Fruit fly (Drosophila melanogaster): ENCODE data around the gene jet.

jet gene

dm6 chr2L:4942257-4942792 lies 7.3 kb downstream of the jet start, which contains the start of gene synr:
Gene synr, plus strand, starts transcription at chr2L:4942742.
- TF ChIP-seq usp (GFP tag; optimal IDR thresholded peaks at IDR 0.05): no peak
- no peak for TF ChIP-seq CG8478 (optimal IDR thresholded peaks at IDR 0.05)
- TF ChIP-seq Dll (optimal IDR thresholded peaks at IDR 0.05): no peak
- TF ChIP-seq pan (optimal IDR thresholded peaks at IDR 0.05): no peak
- no peak for TF ChIP-seq EcR (GFP tag; optimal IDR thresholded peaks at IDR 0.05)

- TF ChIP-seq pan (optimal IDR thresholded peaks at IDR 0.05): no peak
- TF ChIP-seq usp (GFP tag; optimal IDR thresholded peaks at IDR 0.05): no peak
- no peak for TF ChIP-seq EcR (GFP tag; optimal IDR thresholded peaks at IDR 0.05)
- no peak for TF ChIP-seq psq (optimal IDR thresholded peaks at IDR 0.05)
- TF ChIP-seq Dll (optimal IDR thresholded peaks at IDR 0.05): no peak
- TF ChIP-seq CG8478 (optimal IDR thresholded peaks at IDR 0.05): no peak
These were observed 12.5 kb downstream of the jet start, which contains the start of gene Sgs1 for dm6 chr2L:4937060-4937459. Gene Sgs1, plus strand, starts transcription at chr2L:4937409.

- no peak for TF ChIP-seq pan (optimal IDR thresholded peaks at IDR 0.05)
- no peak for TF ChIP-seq Dll (optimal IDR thresholded peaks at IDR 0.05)
- TF ChIP-seq CG8478 (optimal IDR thresholded peaks at IDR 0.05): no peak
- no peak for TF ChIP-seq EcR (GFP tag; optimal IDR thresholded peaks at IDR 0.05)
- TF ChIP-seq usp (GFP tag; optimal IDR thresholded peaks at IDR 0.05): no peak
- no peak for TF ChIP-seq psq (optimal IDR thresholded peaks at IDR 0.05)
These were observed 13.2 kb downstream of the jet start, which contains the start of gene hoe2 for dm6 chr2L:4936325-4936869. Gene hoe2, minus strand, starts transcription at chr2L:4936450.

- TF ChIP-seq pan (optimal IDR thresholded peaks at IDR 0.05): no peak
- TF ChIP-seq usp (GFP tag; optimal IDR thresholded peaks at IDR 0.05): no peak
These were observed 17.3 kb downstream of the jet start, which contains the start of gene hoe1 for dm6 chr2L:4932284-4932683. Gene hoe1, minus strand, starts transcription at chr2L:4932384.

dm6 chr2L:4930541-4930940 lies 19.0 kb downstream of the jet start:
- TF ChIP-seq psq (optimal IDR thresholded peaks at IDR 0.05): no peak
- TF ChIP-seq usp (GFP tag; optimal IDR thresholded peaks at IDR 0.05): no peak
- no peak for TF ChIP-seq Dll (optimal IDR thresholded peaks at IDR 0.05)
- no peak for TF ChIP-seq EcR (GFP tag; optimal IDR thresholded peaks at IDR 0.05)
- no peak for TF ChIP-seq pan (optimal IDR thresholded peaks at IDR 0.05)
- no peak for TF ChIP-seq CG8478 (optimal IDR thresholded peaks at IDR 0.05)

- no peak for TF ChIP-seq pan (optimal IDR thresholded peaks at IDR 0.05)
- no peak for TF ChIP-seq EcR (GFP tag; optimal IDR thresholded peaks at IDR 0.05)
- no peak for TF ChIP-seq Dll (optimal IDR thresholded peaks at IDR 0.05)
- no peak for TF ChIP-seq psq (optimal IDR thresholded peaks at IDR 0.05)
- no peak for TF ChIP-seq usp (GFP tag; optimal IDR thresholded peaks at IDR 0.05)
- TF ChIP-seq CG8478 (optimal IDR thresholded peaks at IDR 0.05): no peak
These were observed 21.2 kb downstream of the jet start for dm6 chr2L:4928340-4928739.

- TF ChIP-seq Dll (optimal IDR thresholded peaks at IDR 0.05): no peak
- no peak for TF ChIP-seq pan (optimal IDR thresholded peaks at IDR 0.05)
- TF ChIP-seq psq (optimal IDR thresholded peaks at IDR 0.05): no peak
- TF ChIP-seq usp (GFP tag; optimal IDR thresholded peaks at IDR 0.05): no peak
- TF ChIP-seq CG8478 (optimal IDR thresholded peaks at IDR 0.05): no peak
- no peak for TF ChIP-seq EcR (GFP tag; optimal IDR thresholded peaks at IDR 0.05)
These were observed 32.8 kb downstream of the jet start for dm6 chr2L:4916738-4917137.

- TF ChIP-seq pan (optimal IDR thresholded peaks at IDR 0.05) (no peak), usp (GFP tag; optimal IDR thresholded peaks at IDR 0.05) (no peak), CG8478 (optimal IDR thresholded peaks at IDR 0.05) (no peak), EcR (GFP tag; optimal IDR thresholded peaks at IDR 0.05) (no peak), psq (optimal IDR thresholded peaks at IDR 0.05) (no peak), Dll (optimal IDR thresholded peaks at IDR 0.05) (no peak)
These were observed 33.9 kb downstream of the jet start for dm6 chr2L:4915715-4916153.

- no peak for TF ChIP-seq EcR (GFP tag; optimal IDR thresholded peaks at IDR 0.05)
- TF ChIP-seq psq (optimal IDR thresholded peaks at IDR 0.05): no peak
- TF ChIP-seq pan (optimal IDR thresholded peaks at IDR 0.05): no peak
- TF ChIP-seq usp (GFP tag; optimal IDR thresholded peaks at IDR 0.05): no peak
- TF ChIP-seq CG8478 (optimal IDR thresholded peaks at IDR 0.05): no peak
- TF ChIP-seq Dll (optimal IDR thresholded peaks at IDR 0.05): no peak
These were observed 41.6 kb downstream of the jet start for dm6 chr2L:4907986-4908385.

- TF ChIP-seq psq (optimal IDR thresholded peaks at IDR 0.05): no peak
- TF ChIP-seq pan (optimal IDR thresholded peaks at IDR 0.05): no peak
- TF ChIP-seq usp (GFP tag; optimal IDR thresholded peaks at IDR 0.05): no peak
- no peak for TF ChIP-seq Dll (optimal IDR thresholded peaks at IDR 0.05)
- no peak for TF ChIP-seq CG8478 (optimal IDR thresholded peaks at IDR 0.05)
- TF ChIP-seq EcR (GFP tag; optimal IDR thresholded peaks at IDR 0.05): no peak
These were observed 42.9 kb downstream of the jet start, which contains the start of gene snsl for dm6 chr2L:4906546-4907250. Gene snsl, minus strand, starts transcription at chr2L:4906762.

- no peak for TF ChIP-seq Dll (optimal IDR thresholded peaks at IDR 0.05)
- no peak for TF ChIP-seq usp (GFP tag; optimal IDR thresholded peaks at IDR 0.05)
These were observed 44.0 kb downstream of the jet start for dm6 chr2L:4905365-4906280.

All from whole organism.